Fruit fly (Drosophila melanogaster) Kc167 (cell line): ENCODE measurements around the gene dpy.

Source experiments
- Myc ChIP-seq: fragments of >200 bp; optimal IDR thresholded peaks from 2 replicates; lab custom pipeline; 2017; ENCODE audit warnings: missing external identifiers
- Sin3A ChIP-seq: fragments of >200 bp; optimal IDR thresholded peaks from 2 replicates; lab custom pipeline; 2018; ENCODE audit warnings: missing external identifiers
- h ChIP-seq: fragments of >200 bp; optimal IDR thresholded peaks from 3 replicates; lab custom pipeline; 2018; ENCODE audit warnings: missing external identifiers
- insv ChIP-seq: fragments of >200 bp; optimal IDR thresholded peaks from 3 replicates; lab custom pipeline; 2018; ENCODE audit warnings: missing external identifiers
- ttk ChIP-seq: sonication (Bioruptor generic); optimal IDR thresholded peaks from 2 replicates; lab custom pipeline; 2017; ENCODE audit warnings: missing external identifiers

DNA sequence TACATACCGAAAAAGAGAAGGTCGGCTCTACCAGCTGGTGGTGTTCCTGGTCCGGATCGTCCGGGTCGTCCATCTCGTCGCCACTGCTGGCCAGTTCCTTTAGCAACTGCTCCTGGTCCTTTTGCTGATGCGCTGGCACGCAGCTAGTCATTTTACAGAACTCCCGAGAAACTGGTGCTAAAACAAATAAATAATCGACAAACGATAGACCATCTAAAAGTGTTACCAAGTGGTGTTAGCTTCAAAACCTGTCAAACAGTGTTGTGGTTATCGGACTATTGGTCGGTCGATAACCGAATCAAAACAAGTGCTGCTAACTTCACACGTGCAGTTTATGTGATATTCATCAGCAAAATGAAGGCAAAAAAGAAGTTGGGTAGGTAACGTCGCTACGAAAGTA lies 169.6 kb downstream of the dpy start, which contains the start of the genes morgue and Elp3:
- TF ChIP-seq ttk (lab: Kevin White, UChicago) (no peak), h (no peak), insv (lab: Kevin White, UChicago) (no peak), Sin3A (no peak), Myc (lab: Kevin White, UChicago) (no peak)
